Worm (Caenorhabditis elegans): ENCODE results near the gene idpb-3.
A peak's percentile ranks its signal among the peaks of the same experiment; 100 is the strongest.

The idpb-3 gene

DNA sequence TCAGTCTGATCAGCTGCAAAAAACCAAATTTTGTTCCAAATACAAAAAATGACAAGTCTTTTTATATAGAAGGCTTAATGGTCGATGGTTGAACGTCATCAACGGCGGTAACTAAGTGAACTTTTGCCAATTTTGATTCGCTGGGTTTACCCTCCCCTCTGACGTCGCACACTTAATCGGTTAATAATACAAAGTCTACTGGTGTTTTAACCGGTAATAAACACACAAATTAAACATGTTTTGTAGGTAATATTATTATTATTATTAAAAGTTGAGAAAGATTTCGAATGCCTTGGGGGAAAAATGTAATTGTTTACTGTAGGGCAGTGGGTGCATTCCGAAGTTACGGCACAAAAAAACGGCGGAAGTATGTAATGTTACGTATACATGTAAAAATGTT lies 40.9 kb downstream of the idpb-3 start, which contains the start of gene pho-12:
Gene pho-12, minus strand, starts transcription at position 101 of the 400 bp plus-strand sequence.
- TF ChIP-seq ceh-43 (GFP tag; optimal IDR thresholded peaks at IDR 0.05) (no peak), elt-3 (tag; optimal IDR thresholded peaks at IDR 0.05) (no peak), nhr-12 (tag; optimal IDR thresholded peaks at IDR 0.05) (no peak), bed-3 (GFP tag; optimal IDR thresholded peaks at IDR 0.05) (no peak), snpc-4 (tag; optimal IDR thresholded peaks at IDR 0.05) (no peak), ceh-83 (GFP tag; optimal IDR thresholded peaks at IDR 0.05) (no peak), pha-4 (tag; optimal IDR thresholded peaks at IDR 0.05) (no peak), sptf-1 (tag; optimal IDR thresholded peaks at IDR 0.05) (no peak), ham-2 (GFP tag; optimal IDR thresholded peaks at IDR 0.05) (no peak), drap-1 (GFP tag; optimal IDR thresholded peaks at IDR 0.05) (no peak), elt-1 (tag; optimal IDR thresholded peaks at IDR 0.05; ENCODE audit: borderline replicate concordance, insufficient read depth) (no peak), sem-2 (GFP tag; optimal IDR thresholded peaks at IDR 0.05) (no peak), mab-5 (tag; optimal IDR thresholded peaks at IDR 0.05) (no peak), mep-1 (tag; optimal IDR thresholded peaks at IDR 0.05) (no peak), ces-1 (GFP tag; optimal IDR thresholded peaks at IDR 0.05) (no peak)

DNA sequence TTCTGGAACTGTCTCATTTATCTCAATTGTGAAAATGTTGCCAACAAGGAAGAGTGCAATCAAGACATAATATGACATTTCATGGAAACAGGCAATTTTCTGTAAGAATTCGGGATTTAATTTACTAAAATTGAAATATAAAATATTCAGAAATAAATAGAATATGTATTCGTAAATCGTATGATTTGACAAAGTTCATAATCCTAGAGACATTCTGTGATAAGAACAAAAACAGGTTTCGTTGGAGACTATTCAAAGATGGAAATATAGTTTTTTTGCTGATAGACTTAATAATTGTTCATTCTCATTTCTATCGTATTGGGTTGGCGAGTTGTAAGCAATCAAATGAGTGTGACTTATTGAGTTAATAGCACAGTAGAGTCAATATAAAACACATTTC lies 43.6 kb downstream of the idpb-3 start, which contains the start of gene C27A2.12:
Gene C27A2.12, minus strand, starts transcription at position 101 of the 400 bp plus-strand sequence.
- TF ChIP-seq lin-13 (tag; optimal IDR thresholded peaks at IDR 0.05) (no peak), bed-3 (GFP tag; optimal IDR thresholded peaks at IDR 0.05) (no peak), elt-1 (tag; optimal IDR thresholded peaks at IDR 0.05; ENCODE audit: borderline replicate concordance, insufficient read depth) (no peak), nhr-2 (tag; optimal IDR thresholded peaks at IDR 0.05) (no peak), ham-2 (GFP tag; optimal IDR thresholded peaks at IDR 0.05) (no peak)

DNA sequence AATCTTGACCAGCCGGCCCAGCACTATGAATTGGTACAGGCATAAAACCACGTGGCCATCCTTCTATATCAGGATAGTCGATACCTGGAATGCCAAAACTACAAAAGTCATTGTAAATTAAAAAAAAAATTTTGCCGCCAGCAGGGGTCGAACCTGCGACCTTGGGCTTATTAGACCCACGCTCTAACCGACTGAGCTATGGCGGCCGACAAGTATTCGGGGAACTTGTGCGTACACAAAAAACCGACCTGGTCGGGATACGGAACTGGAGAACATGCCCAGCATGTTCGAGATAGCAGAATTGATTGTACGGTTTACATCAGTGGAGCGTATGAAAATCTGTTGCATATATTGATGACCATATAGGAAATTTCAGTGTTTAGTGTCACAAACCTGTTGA lies 44.3 kb downstream of the idpb-3 start:
- TF ChIP-seq ham-2 (GFP tag; optimal IDR thresholded peaks at IDR 0.05): peak; percentile 17
- peak; percentile 60 for TF ChIP-seq sptf-1 (tag; optimal IDR thresholded peaks at IDR 0.05)
- no peak for TF ChIP-seq blmp-1 (tag; optimal IDR thresholded peaks at IDR 0.05)
- no peak for TF ChIP-seq hlh-1 (tag; optimal IDR thresholded peaks at IDR 0.05)
- TF ChIP-seq drap-1 (GFP tag; optimal IDR thresholded peaks at IDR 0.05): peak; percentile 44
- no peak for TF ChIP-seq nhr-76 (tag; optimal IDR thresholded peaks at IDR 0.05)
- no peak for TF ChIP-seq snpc-4 (tag; optimal IDR thresholded peaks at IDR 0.05)
- TF ChIP-seq nhr-2 (tag; optimal IDR thresholded peaks at IDR 0.05): no peak
- TF ChIP-seq nhr-237 (tag; optimal IDR thresholded peaks at IDR 0.05): no peak
- no peak for TF ChIP-seq nhr-28 (tag; optimal IDR thresholded peaks at IDR 0.05)
- peak; percentile 47 for TF ChIP-seq mls-2 (tag; optimal IDR thresholded peaks at IDR 0.05)
- TF ChIP-seq ceh-43 (GFP tag; optimal IDR thresholded peaks at IDR 0.05): no peak
- peak; percentile 41 for TF ChIP-seq sem-2 (GFP tag; optimal IDR thresholded peaks at IDR 0.05)
- no peak for TF ChIP-seq lsy-2 (tag; optimal IDR thresholded peaks at IDR 0.05)
- peak; percentile 35 for TF ChIP-seq tbx-8 (GFP tag; optimal IDR thresholded peaks at IDR 0.05)
- TF ChIP-seq M03D4.4 (tag; optimal IDR thresholded peaks at IDR 0.05): peak; percentile 55
- TF ChIP-seq cnd-1 (tag; optimal IDR thresholded peaks at IDR 0.05): no peak
- no peak for TF ChIP-seq mab-5 (tag; optimal IDR thresholded peaks at IDR 0.05)
- TF ChIP-seq lin-13 (tag; optimal IDR thresholded peaks at IDR 0.05): no peak
- TF ChIP-seq pha-4 (tag; optimal IDR thresholded peaks at IDR 0.05): no peak
- TF ChIP-seq mep-1 (tag; optimal IDR thresholded peaks at IDR 0.05): no peak
- TF ChIP-seq ceh-83 (GFP tag; optimal IDR thresholded peaks at IDR 0.05): peak; percentile 73
- no peak for TF ChIP-seq ceh-39 (tag; optimal IDR thresholded peaks at IDR 0.05)
- peak; percentile 1 for TF ChIP-seq bed-3 (GFP tag; optimal IDR thresholded peaks at IDR 0.05)
- no peak for TF ChIP-seq nhr-12 (tag; optimal IDR thresholded peaks at IDR 0.05)

DNA sequence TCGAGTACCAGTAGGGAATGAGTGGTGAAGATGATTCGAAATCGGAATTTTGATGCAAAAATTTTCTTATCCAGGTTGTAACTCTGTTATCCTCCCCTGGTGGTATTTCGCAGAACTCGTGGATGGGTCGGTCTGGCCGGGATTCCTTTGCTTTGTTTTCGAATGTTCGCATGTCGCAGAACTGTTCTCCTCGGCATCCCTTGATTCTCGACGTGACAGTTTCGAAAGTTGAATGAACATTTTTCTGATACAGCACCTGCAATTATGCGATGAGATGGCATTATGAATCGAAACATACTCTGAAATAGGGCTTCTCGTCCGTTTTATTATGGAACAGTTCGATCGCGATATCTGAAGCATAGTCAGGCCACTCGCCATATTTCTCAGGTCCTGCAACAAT lies 45.3 kb downstream of the idpb-3 start:
- TF ChIP-seq unc-120 (tag; optimal IDR thresholded peaks at IDR 0.05; ENCODE audit: poor library complexity, severe bottlenecking): no peak
- TF ChIP-seq snpc-4 (tag; optimal IDR thresholded peaks at IDR 0.05): no peak
- TF ChIP-seq flh-1 (GFP tag; optimal IDR thresholded peaks at IDR 0.05): no peak
- TF ChIP-seq tbx-8 (GFP tag; optimal IDR thresholded peaks at IDR 0.05): no peak
- no peak for TF ChIP-seq nhr-237 (tag; optimal IDR thresholded peaks at IDR 0.05)
- TF ChIP-seq blmp-1 (tag; optimal IDR thresholded peaks at IDR 0.05): no peak
- TF ChIP-seq sem-2 (GFP tag; optimal IDR thresholded peaks at IDR 0.05): no peak
- no peak for TF ChIP-seq lin-32 (GFP tag; optimal IDR thresholded peaks at IDR 0.05)
- TF ChIP-seq bed-3 (GFP tag; optimal IDR thresholded peaks at IDR 0.05): no peak
- no peak for TF ChIP-seq pha-4 (tag; optimal IDR thresholded peaks at IDR 0.05)
- no peak for TF ChIP-seq nhr-2 (tag; optimal IDR thresholded peaks at IDR 0.05)
- no peak for TF ChIP-seq drap-1 (GFP tag; optimal IDR thresholded peaks at IDR 0.05)
- no peak for TF ChIP-seq lsy-2 (tag; optimal IDR thresholded peaks at IDR 0.05)
- no peak for TF ChIP-seq ztf-11 (tag; optimal IDR thresholded peaks at IDR 0.05)
- no peak for TF ChIP-seq ces-1 (GFP tag; optimal IDR thresholded peaks at IDR 0.05)
- TF ChIP-seq ceh-43 (GFP tag; optimal IDR thresholded peaks at IDR 0.05): no peak

Measured in whole organism, mixed stage, embryonic.